Fruit fly (Drosophila melanogaster): ENCODE data around the gene CG31344.

DNA sequence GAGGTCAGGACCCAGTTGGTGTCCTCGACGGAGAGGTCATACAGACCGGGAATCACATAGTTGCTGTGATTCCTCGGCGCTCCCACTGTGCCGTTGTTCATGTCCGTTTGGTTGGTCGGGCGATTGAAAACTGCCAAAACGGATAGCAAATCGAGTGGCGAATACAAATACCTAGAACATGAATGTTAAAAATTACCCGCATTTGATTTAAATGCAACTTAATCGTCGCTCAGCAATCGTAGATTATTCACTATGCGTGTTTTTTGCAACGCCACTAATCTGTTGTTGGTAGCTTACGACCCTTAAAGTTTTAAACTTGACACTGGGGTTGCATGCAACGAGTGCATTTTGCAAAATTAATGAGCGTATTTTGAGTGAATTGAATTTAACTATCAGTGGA, 23.9 kb upstream of the CG31344 start, which contains the start of gene Amt:
- no peak for TF ChIP-seq usp (GFP tag; optimal IDR thresholded peaks at IDR 0.05)
- no peak for TF ChIP-seq Dll (optimal IDR thresholded peaks at IDR 0.05)
- TF ChIP-seq CG8478 (optimal IDR thresholded peaks at IDR 0.05): no peak
- TF ChIP-seq pan (optimal IDR thresholded peaks at IDR 0.05): no peak
- no peak for TF ChIP-seq EcR (GFP tag; optimal IDR thresholded peaks at IDR 0.05)
- TF ChIP-seq psq (optimal IDR thresholded peaks at IDR 0.05): no peak
